Worm (Caenorhabditis elegans): ENCODE results near the gene nspb-1.

- TF ChIP-seq mab-5 (tag; optimal IDR thresholded peaks at IDR 0.05) (no peak), lin-13 (tag; optimal IDR thresholded peaks at IDR 0.05) (no peak)
Observed at ce11 chrIV:6555388-6556330, 35.3 kb downstream of the nspb-1 start, which contains the start of gene paqr-1.

Data from whole organism, mixed stage, embryonic.